Fruit fly (Drosophila melanogaster) whole organism, embryonic: ENCODE data around the gene CG13114.
A peak's percentile ranks its signal among the peaks of the same experiment; 100 is the strongest.

Experiments used
- Adf1 ChIP-seq: fragments of 200-800 bp; sonication (Bioruptor generic); IDR thresholded peaks from 2 replicates; pipeline ENCODE4 v1.3.6; 2022; ENCODE audit warnings: missing biosample characterization, missing genetic modification characterization
- CG10147 ChIP-seq: fragments of 200-800 bp; sonication (Bioruptor generic); optimal IDR thresholded peaks from 2 replicates; lab custom pipeline; 2019; ENCODE audit warnings: missing biosample characterization, mild to moderate bottlenecking, missing genetic modification characterization, moderate library complexity
- CG10959 ChIP-seq: fragments of 200-800 bp; sonication (Bioruptor generic); IDR thresholded peaks from 2 replicates; pipeline ENCODE4 v1.3.6; 2022; ENCODE audit warnings: missing biosample characterization, missing genetic modification characterization
- CG12104 ChIP-seq: fragments of 200-800 bp; sonication (Bioruptor generic); optimal IDR thresholded peaks from 3 replicates; lab custom pipeline; 2016; ENCODE audit warnings: missing biosample characterization, missing genetic modification characterization
- CG12155 ChIP-seq: fragments of 200-800 bp; sonication (Bioruptor generic); optimal IDR thresholded peaks from 3 replicates; lab custom pipeline; 2016; ENCODE audit warnings: missing biosample characterization, missing genetic modification characterization
- CG12391 ChIP-seq: fragments of 200-800 bp; sonication (Bioruptor generic); optimal IDR thresholded peaks from 3 replicates; lab custom pipeline; 2018; ENCODE audit warnings: missing biosample characterization, mild to moderate bottlenecking, missing genetic modification characterization, moderate library complexity
- CG12942 ChIP-seq: fragments of 200-800 bp; sonication (Bioruptor generic); optimal IDR thresholded peaks from 3 replicates; lab custom pipeline; 2016; ENCODE audit warnings: missing biosample characterization, missing genetic modification characterization
- CG13123 ChIP-seq: fragments of 200-800 bp; sonication (Bioruptor generic); optimal IDR thresholded peaks from 2 replicates; lab custom pipeline; 2016; ENCODE audit warnings: missing biosample characterization, missing genetic modification characterization
- CG15011 ChIP-seq: fragments of 200-800 bp; sonication (Bioruptor generic); optimal IDR thresholded peaks from 3 replicates; lab custom pipeline; 2018; ENCODE audit warnings: missing biosample characterization, mild to moderate bottlenecking, missing genetic modification characterization
- CG1647 ChIP-seq: fragments of 200-800 bp; sonication (Bioruptor generic); optimal IDR thresholded peaks from 3 replicates; lab custom pipeline; 2016; ENCODE audit warnings: missing biosample characterization, missing genetic modification characterization
- CG17359 ChIP-seq: fragments of 200-800 bp; sonication (Bioruptor generic); optimal IDR thresholded peaks from 3 replicates; lab custom pipeline; 2018; ENCODE audit warnings: missing biosample characterization, mild to moderate bottlenecking, missing genetic modification characterization, moderate library complexity
- CG2199 ChIP-seq: fragments of 200-800 bp; sonication (Bioruptor generic); IDR thresholded peaks from 3 replicates; pipeline ENCODE4 v1.3.6; 2022; ENCODE audit warnings: missing biosample characterization, missing genetic modification characterization
- CG32532 ChIP-seq: fragments of 200-800 bp; sonication (Bioruptor generic); IDR thresholded peaks from 2 replicates; pipeline ENCODE4 v1.3.6; 2022; ENCODE audit warnings: missing biosample characterization, missing genetic modification characterization
- CG4707 ChIP-seq: fragments of 200-800 bp; sonication (Bioruptor generic); optimal IDR thresholded peaks from 2 replicates; lab custom pipeline; 2018; ENCODE audit warnings: missing biosample characterization, mild to moderate bottlenecking, missing genetic modification characterization, moderate library complexity
- CG7839 ChIP-seq: fragments of 200-800 bp; sonication (Bioruptor generic); optimal IDR thresholded peaks from 3 replicates; lab custom pipeline; 2018; ENCODE audit warnings: missing biosample characterization, mild to moderate bottlenecking, missing genetic modification characterization, moderate library complexity
- CG9817 ChIP-seq: fragments of 200-800 bp; sonication (Bioruptor generic); optimal IDR thresholded peaks from 2 replicates; lab custom pipeline; 2018; ENCODE audit warnings: missing biosample characterization, mild to moderate bottlenecking, missing genetic modification characterization, moderate library complexity
- CG9876 ChIP-seq: fragments of 200-800 bp; sonication (Bioruptor generic); optimal IDR thresholded peaks from 2 replicates; lab custom pipeline; 2016; ENCODE audit warnings: missing biosample characterization, missing genetic modification characterization
- Dad ChIP-seq: fragments of 200-800 bp; sonication (Bioruptor generic); optimal IDR thresholded peaks from 3 replicates; lab custom pipeline; 2016; ENCODE audit warnings: missing biosample characterization, missing genetic modification characterization
- E2f2 ChIP-seq: fragments of 200-800 bp; sonication (Bioruptor generic); IDR thresholded peaks from 2 replicates; pipeline ENCODE4 v1.3.6; 2022; ENCODE audit warnings: missing biosample characterization, missing genetic modification characterization
- Gsc ChIP-seq: fragments of 200-800 bp; sonication (Bioruptor generic); IDR thresholded peaks from 2 replicates; pipeline ENCODE4 v1.3.6; 2022; ENCODE audit warnings: missing biosample characterization, missing genetic modification characterization
- H15 ChIP-seq: fragments of 200-800 bp; sonication (Bioruptor generic); IDR thresholded peaks from 3 replicates; pipeline ENCODE4 v1.3.6; 2022; ENCODE audit warnings: missing biosample characterization, missing genetic modification characterization
- HHEX ChIP-seq: fragments of 200-800 bp; sonication (Bioruptor generic); optimal IDR thresholded peaks from 3 replicates; lab custom pipeline; 2017; ENCODE audit warnings: missing biosample characterization, mild to moderate bottlenecking, missing genetic modification characterization, missing genetic modification reagents
- HmgD ChIP-seq: fragments of 200-800 bp; sonication (Bioruptor generic); optimal IDR thresholded peaks from 3 replicates; lab custom pipeline; 2016; ENCODE audit warnings: missing biosample characterization, missing genetic modification characterization
- Hmr ChIP-seq: fragments of 200-800 bp; sonication (Bioruptor generic); optimal IDR thresholded peaks from 3 replicates; lab custom pipeline; 2017; ENCODE audit warnings: mild to moderate bottlenecking, missing biosample characterization, missing genetic modification reagents, missing genetic modification characterization
- Hr78 ChIP-seq, 2 experiments: fragments of 200-800 bp in 1 of 2; fragments of >200 bp in 1 of 2; sonication (Bioruptor generic) in 1 of 2; optimal IDR thresholded peaks; 2 replicates each; lab custom pipeline; 2017 to 2019; ENCODE audit warnings: missing biosample characterization in 2 of 2, missing genetic modification characterization in 2 of 2, mild to moderate bottlenecking in 1 of 2, moderate library complexity in 1 of 2
- NFAT ChIP-seq: fragments of 200-800 bp; sonication (Bioruptor generic); IDR thresholded peaks from 2 replicates; pipeline ENCODE4 v1.3.6; 2022; ENCODE audit warnings: missing biosample characterization, missing genetic modification characterization
- Oaz ChIP-seq: fragments of 200-800 bp; sonication (Bioruptor generic); IDR thresholded peaks from 2 replicates; pipeline ENCODE4 v1.3.6; 2022; ENCODE audit warnings: missing biosample characterization, missing genetic modification characterization
- Six4 ChIP-seq: fragments of 200-800 bp; sonication (Bioruptor generic); optimal IDR thresholded peaks from 2 replicates; lab custom pipeline; 2016; ENCODE audit warnings: missing biosample characterization, missing genetic modification characterization
- Usf ChIP-seq: fragments of 200-800 bp; sonication (Bioruptor generic); optimal IDR thresholded peaks from 2 replicates; lab custom pipeline; 2017; ENCODE audit warnings: missing genotype, missing biosample characterization, missing genetic modification characterization
- Xbp1 ChIP-seq: fragments of 200-800 bp; sonication (Bioruptor generic); optimal IDR thresholded peaks from 3 replicates; lab custom pipeline; 2016; ENCODE audit warnings: missing biosample characterization, mild to moderate bottlenecking, missing genetic modification characterization
- abd-A ChIP-seq: fragments of 200-800 bp; sonication (Bioruptor generic); optimal IDR thresholded peaks from 3 replicates; lab custom pipeline; 2019; ENCODE audit warnings: missing biosample characterization, mild to moderate bottlenecking, missing genetic modification characterization, moderate library complexity
- ash1 ChIP-seq: fragments of 200-800 bp; sonication (Bioruptor generic); optimal IDR thresholded peaks from 2 replicates; lab custom pipeline; 2018; ENCODE audit warnings: missing biosample characterization, mild to moderate bottlenecking, missing genetic modification characterization
- bowl ChIP-seq: fragments of 200-800 bp; sonication (Bioruptor generic); IDR thresholded peaks from 2 replicates; pipeline ENCODE4 v1.3.6; 2022; ENCODE audit warnings: missing biosample characterization, missing genetic modification characterization
- cas ChIP-seq: fragments of 200-800 bp; sonication (Bioruptor generic); IDR thresholded peaks from 2 replicates; pipeline ENCODE4 v1.3.6; 2022; ENCODE audit warnings: missing biosample characterization, missing genetic modification characterization
- dmrt11E ChIP-seq: fragments of 200-800 bp; sonication (Bioruptor generic); optimal IDR thresholded peaks from 3 replicates; lab custom pipeline; 2018; ENCODE audit warnings: missing biosample characterization, mild to moderate bottlenecking, missing genetic modification characterization, moderate library complexity
- emc ChIP-seq: fragments of 200-800 bp; sonication (Bioruptor generic); optimal IDR thresholded peaks from 2 replicates; lab custom pipeline; 2016; ENCODE audit warnings: missing biosample characterization, missing genetic modification characterization
- gsb ChIP-seq: fragments of 200-800 bp; sonication (Bioruptor generic); IDR thresholded peaks from 2 replicates; pipeline ENCODE4 v1.3.6; 2022; ENCODE audit warnings: missing biosample characterization, missing genetic modification characterization
- inv ChIP-seq: fragments of 200-800 bp; sonication (Bioruptor generic); IDR thresholded peaks from 2 replicates; pipeline ENCODE4 v1.3.6; 2022; ENCODE audit warnings: missing biosample characterization, missing genetic modification characterization; ENCODE audit not compliant: partially characterized antibody
- jumu ChIP-seq: fragments of 200-800 bp; sonication (Bioruptor generic); optimal IDR thresholded peaks from 3 replicates; lab custom pipeline; 2016; ENCODE audit warnings: missing biosample characterization, missing genetic modification characterization
- luna ChIP-seq: fragments of 200-800 bp; sonication (Bioruptor generic); optimal IDR thresholded peaks from 2 replicates; lab custom pipeline; 2016; ENCODE audit warnings: missing biosample characterization, missing genetic modification characterization
- maf-S ChIP-seq: fragments of 200-800 bp; sonication (Bioruptor generic); optimal IDR thresholded peaks from 2 replicates; lab custom pipeline; 2016; ENCODE audit warnings: missing biosample characterization, missing genetic modification characterization
- nmo ChIP-seq: fragments of 200-800 bp; sonication (Bioruptor generic); optimal IDR thresholded peaks from 2 replicates; lab custom pipeline; 2018; ENCODE audit warnings: missing biosample characterization, mild to moderate bottlenecking, missing genetic modification characterization, moderate library complexity
- pb ChIP-seq: fragments of 200-800 bp; sonication (Bioruptor generic); optimal IDR thresholded peaks from 3 replicates; lab custom pipeline; 2016; ENCODE audit warnings: missing biosample characterization, missing genetic modification characterization
- pzg ChIP-seq: fragments of 200-800 bp; sonication (Bioruptor generic); optimal IDR thresholded peaks from 3 replicates; lab custom pipeline; 2018; ENCODE audit warnings: missing biosample characterization, mild to moderate bottlenecking, missing genetic modification characterization, moderate library complexity
- ssp ChIP-seq: fragments of 200-800 bp; sonication (Bioruptor generic); IDR thresholded peaks from 2 replicates; pipeline ENCODE4 v1.3.6; 2022; ENCODE audit warnings: missing biosample characterization, missing genetic modification characterization
- tgo ChIP-seq: fragments of 200-800 bp; sonication (Bioruptor generic); IDR thresholded peaks from 3 replicates; pipeline ENCODE4 v1.3.6; 2022; ENCODE audit warnings: missing biosample characterization, missing genetic modification characterization
- tll ChIP-seq, 2 experiments: fragments of 200-800 bp in 1 of 2; fragments of >200 bp in 1 of 2; sonication (Bioruptor generic) in 1 of 2; optimal IDR thresholded peaks; 2 replicates each; lab custom pipeline; 2017 to 2019; ENCODE audit warnings: missing biosample characterization in 2 of 2, missing genetic modification characterization in 2 of 2, mild to moderate bottlenecking in 1 of 2, moderate library complexity in 1 of 2
- toy ChIP-seq: fragments of 200-800 bp; sonication (Bioruptor generic); IDR thresholded peaks from 2 replicates; pipeline ENCODE4 v1.3.6; 2022; ENCODE audit warnings: missing biosample characterization, missing genetic modification characterization
- trem ChIP-seq: fragments of 200-800 bp; optimal IDR thresholded peaks from 3 replicates; lab custom pipeline; 2019; ENCODE audit warnings: missing biosample characterization, mild to moderate bottlenecking, missing genetic modification characterization, moderate library complexity
- zen ChIP-seq: fragments of 200-800 bp; sonication (Bioruptor generic); optimal IDR thresholded peaks from 3 replicates; lab custom pipeline; 2018; ENCODE audit warnings: missing biosample characterization, mild to moderate bottlenecking, missing genetic modification characterization, moderate library complexity

Gene CG13114

dm6 chr2L:9525719-9526118 lies 19.9 kb upstream of the CG13114 start (continued):
- TF ChIP-seq cas (no peak), CG10959 (GFP tag; lab: Robert Waterston, UW) (0 out of 2 replicates have a peak, but pooled peaks have one; percentile 42), CG4707 (GFP tag; lab: Kevin White, UChicago) (peak; percentile 89), CG13123 (GFP tag; lab: Kevin White, UChicago) (peak; percentile 92), HmgD (GFP tag; lab: Kevin White, UChicago) (peak; percentile 37), Oaz (GFP tag; lab: Robert Waterston, UW) (peak; percentile 43; the same call in 1 of the 2 replicates), maf-S (peak; percentile 87), luna (GFP tag; lab: Kevin White, UChicago) (peak; percentile 71), Hmr (GFP tag; lab: Kevin White, UChicago) (peak; percentile 94), inv (GFP tag; lab: Robert Waterston, UW) (no peak), CG2199 (GFP tag; lab: Robert Waterston, UW) (0 out of 3 replicates have a peak, but pooled peaks have one; percentile 75), CG32532 (peak; percentile 44; the same call in 1 of the 2 replicates), ssp (GFP tag; lab: Robert Waterston, UW) (peak; percentile 12; the same call in 1 of the 2 replicates), CG10147 (GFP tag; lab: Kevin White, UChicago) (peak; percentile 72), HHEX (GFP tag; lab: Kevin White, UChicago) (peak; percentile 94), zen (tag; lab: Kevin White, UChicago) (peak; percentile 59), CG12942 (GFP tag; lab: Kevin White, UChicago) (peak; percentile 89), CG12104 (GFP tag; lab: Kevin White, UChicago) (peak; percentile 90), bowl (GFP tag; lab: Robert Waterston, UW) (peak; percentile 67), CG7839 (tag; lab: Kevin White, UChicago) (peak; percentile 52), toy (GFP tag; lab: Robert Waterston, UW) (peak; percentile 50; the same call in 1 of the 2 replicates), Adf1 (GFP tag; lab: Robert Waterston, UW) (peak; percentile 50), abd-A (tag; lab: Kevin White, UChicago) (peak; percentile 64), tll (GFP tag; optimal IDR thresholded peaks at IDR 0.05; lab: Kevin White, UChicago) (peak in 1 of 2 experiments; percentile 73), CG9876 (peak; percentile 80), emc (GFP tag; lab: Kevin White, UChicago) (peak; percentile 61), CG15011 (GFP tag; lab: Kevin White, UChicago) (peak; percentile 91), jumu (GFP tag; lab: Kevin White, UChicago) (peak; percentile 47), gsb (peak; percentile 85), NFAT (GFP tag; lab: Robert Waterston, UW) (peak; percentile 49; the same call in 1 of the 2 replicates), CG1647 (peak; percentile 83), CG12155 (peak; percentile 45), dmrt11E (tag; lab: Kevin White, UChicago) (peak; percentile 85), Six4 (GFP tag; lab: Kevin White, UChicago) (peak; percentile 75), nmo (GFP tag; lab: Kevin White, UChicago) (peak; percentile 32), Usf (peak; percentile 38), ash1 (GFP tag; lab: Kevin White, UChicago) (peak; percentile 90), CG9817 (tag; lab: Kevin White, UChicago) (peak; percentile 59), tgo (GFP tag; lab: Robert Waterston, UW) (peak; percentile 57; the same call in 2 of the 3 replicates), CG12391 (tag; lab: Kevin White, UChicago) (peak; percentile 67), trem (tag; lab: Kevin White, UChicago) (peak; percentile 63), E2f2 (GFP tag; lab: Robert Waterston, UW) (peak; percentile 71), Hr78 (GFP tag; optimal IDR thresholded peaks at IDR 0.05; lab: Kevin White, UChicago) (peak in 1 of 2 experiments; percentile 46), Gsc (GFP tag; lab: Robert Waterston, UW) (no peak), Dad (peak; percentile 81), pzg (GFP tag; lab: Kevin White, UChicago) (peak; percentile 9), H15 (GFP tag; lab: Robert Waterston, UW) (peak; percentile 77), CG17359 (tag; lab: Kevin White, UChicago) (peak; percentile 89), Xbp1 (GFP tag; lab: Kevin White, UChicago) (peak; percentile 58), pb (GFP tag; lab: Kevin White, UChicago) (peak; percentile 62)
